Worm (Caenorhabditis elegans): ENCODE measurements around the gene gst-12.
"Not testable (repeated sequence)": the region's sequence is repeated elsewhere in the genome, so short reads cannot be mapped to it uniquely, and the experiment has no call there.

The gst-12 gene

DNA sequence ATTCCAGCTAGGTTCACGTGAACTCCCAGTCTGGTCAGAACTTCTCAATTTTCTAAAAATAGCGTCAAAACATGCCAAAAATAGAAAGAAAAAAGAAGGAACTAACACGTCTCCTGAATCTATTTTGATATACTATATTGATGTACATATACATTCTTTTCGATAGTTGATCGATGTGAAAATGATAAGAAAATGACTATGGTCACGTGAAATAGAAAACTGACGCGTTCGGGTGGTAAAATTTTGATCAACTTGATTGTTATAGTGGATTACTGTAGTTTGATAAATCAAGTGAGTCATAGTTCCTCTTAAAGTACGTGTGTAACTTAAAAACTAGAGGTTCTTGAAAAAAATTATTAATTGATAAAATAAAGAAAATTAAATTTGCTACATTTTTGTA, 46.6 kb upstream of the gst-12 start:
- no peak for TF ChIP-seq zag-1 (tag; optimal IDR thresholded peaks at IDR 0.05)
- TF ChIP-seq nhr-21 (tag; optimal IDR thresholded peaks at IDR 0.05), result peak; percentile 16
- peak; percentile 13 for TF ChIP-seq gmeb-1 (tag; optimal IDR thresholded peaks at IDR 0.05)
- no peak for TF ChIP-seq ceh-16 (tag; optimal IDR thresholded peaks at IDR 0.05)
- no peak for TF ChIP-seq nhr-77 (tag; optimal IDR thresholded peaks at IDR 0.05)
- no peak for TF ChIP-seq F13H6.1 (tag; optimal IDR thresholded peaks at IDR 0.05)
- TF ChIP-seq nhr-10 (tag; optimal IDR thresholded peaks at IDR 0.05), result no peak
- TF ChIP-seq lin-11 (tag; optimal IDR thresholded peaks at IDR 0.05), result no peak
- peak; percentile 61 for TF ChIP-seq sma-9 (GFP tag; optimal IDR thresholded peaks at IDR 0.05)
- no peak for TF ChIP-seq sma-9 (tag; optimal IDR thresholded peaks at IDR 0.05)
- TF ChIP-seq nhr-129 (tag; optimal IDR thresholded peaks at IDR 0.05), result no peak
- TF ChIP-seq nhr-23 (tag; optimal IDR thresholded peaks at IDR 0.05), result no peak
- peak in 1 of 2 experiments; percentile 63 for TF ChIP-seq lsy-2 (tag; optimal IDR thresholded peaks at IDR 0.05)
- TF ChIP-seq fos-1 (tag; optimal IDR thresholded peaks at IDR 0.05), result peak; percentile 66
- no peak for TF ChIP-seq unc-62 (GFP tag; optimal IDR thresholded peaks at IDR 0.05)
- TF ChIP-seq crh-2 (tag; optimal IDR thresholded peaks at IDR 0.05), result peak; percentile 73
- TF ChIP-seq sma-3 (GFP tag; optimal IDR thresholded peaks at IDR 0.05), result peak; percentile 45

ce11 chrII:13661990-13662389, 44.1 kb upstream of the gst-12 start, which contains the start of gene C31C9.6:
C31C9.6 (minus strand) TSS chrII:13662090.
- TF ChIP-seq nhr-12, nhr-237, C34F6.9 (tag; optimal IDR thresholded peaks at IDR 0.05): not testable (repeated sequence)

DNA sequence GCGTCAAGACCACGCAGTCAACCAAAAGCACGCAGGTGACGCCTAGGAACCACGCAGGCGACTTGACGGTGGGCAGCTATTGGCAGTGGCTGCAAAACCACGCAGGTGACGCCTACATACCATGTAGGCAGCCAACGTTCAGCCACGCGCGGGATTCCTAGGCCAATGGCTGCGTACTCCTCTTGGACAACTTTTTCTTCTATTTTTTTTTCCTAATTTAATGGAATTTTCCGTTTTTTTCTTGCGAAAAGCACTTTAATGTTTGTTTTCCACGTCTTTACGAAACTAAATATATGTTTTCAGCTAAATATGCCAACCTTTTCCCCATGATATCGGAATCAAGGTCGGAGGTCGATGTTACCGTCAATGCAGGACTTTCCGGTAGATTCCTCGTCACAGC, 36.9 kb upstream of the gst-12 start, which contains the start of gene C31C9.9:
Gene C31C9.9, plus strand, starts transcription at position 301 of the 400 bp plus-strand sequence.
- not testable (repeated sequence) for TF ChIP-seq sma-9 (GFP tag; optimal IDR thresholded peaks at IDR 0.05); sma-9 (tag; optimal IDR thresholded peaks at IDR 0.05); blmp-1 (tag; optimal IDR thresholded peaks at IDR 0.05; ENCODE audit: insufficient read depth); F13H6.1 (tag; optimal IDR thresholded peaks at IDR 0.05)

- no peak for TF ChIP-seq elt-3 (tag; optimal IDR thresholded peaks at IDR 0.05)
- TF ChIP-seq unc-55 (GFP tag; optimal IDR thresholded peaks at IDR 0.05), result no peak
- TF ChIP-seq ztf-1 (GFP tag; conservative IDR thresholded peaks at IDR 0.05), result no peak
- TF ChIP-seq peb-1 (tag; optimal IDR thresholded peaks at IDR 0.05), result no peak
- no peak for TF ChIP-seq nhr-11 (tag; optimal IDR thresholded peaks at IDR 0.05)
- TF ChIP-seq gmeb-1 (tag; optimal IDR thresholded peaks at IDR 0.05), result no peak
- TF ChIP-seq ceh-16 (tag; optimal IDR thresholded peaks at IDR 0.05), result no peak
- TF ChIP-seq ama-1 (optimal IDR thresholded peaks at IDR 0.05), result no peak
- TF ChIP-seq aly-2 (tag; optimal IDR thresholded peaks at IDR 0.05), result no peak
- TF ChIP-seq mab-5 (tag; optimal IDR thresholded peaks at IDR 0.05), result no peak
- no peak for TF ChIP-seq sma-3 (GFP tag; optimal IDR thresholded peaks at IDR 0.05)
- TF ChIP-seq mdl-1 (tag; optimal IDR thresholded peaks at IDR 0.05), result no peak
- no peak for TF ChIP-seq crh-2 (tag; optimal IDR thresholded peaks at IDR 0.05)
- TF ChIP-seq nhr-6 (tag; optimal IDR thresholded peaks at IDR 0.05), result no peak
- TF ChIP-seq nhr-25 (tag; optimal IDR thresholded peaks at IDR 0.05), result no peak
- no peak for TF ChIP-seq nhr-77 (tag; optimal IDR thresholded peaks at IDR 0.05)
- no peak for TF ChIP-seq R02D3.7 (tag; optimal IDR thresholded peaks at IDR 0.05)
- no peak for TF ChIP-seq nhr-21 (tag; optimal IDR thresholded peaks at IDR 0.05)
These were observed 30.4 kb upstream of the gst-12 start, which contains the start of gene fbxa-169 for ce11 chrII:13648230-13648629. fbxa-169 (plus strand) TSS chrII:13648530.

- TF ChIP-seq unc-55 (GFP tag; optimal IDR thresholded peaks at IDR 0.05) (peak; percentile 16), peb-1 (tag; optimal IDR thresholded peaks at IDR 0.05) (no peak), fos-1 (tag; optimal IDR thresholded peaks at IDR 0.05) (peak; percentile 4), lin-11 (tag; optimal IDR thresholded peaks at IDR 0.05) (no peak)
These were observed 23.4 kb upstream of the gst-12 start, which contains the start of gene fbxa-167 for ce11 chrII:13641311-13641710. fbxa-167 (plus strand) TSS chrII:13641489.

- TF ChIP-seq nhr-25 (tag; optimal IDR thresholded peaks at IDR 0.05) (peak; percentile 49), peb-1 (tag; optimal IDR thresholded peaks at IDR 0.05) (no peak), elt-1 (tag; optimal IDR thresholded peaks at IDR 0.05) (no peak), nhr-12 (tag; optimal IDR thresholded peaks at IDR 0.05) (no peak), zag-1 (tag; optimal IDR thresholded peaks at IDR 0.05) (no peak), nhr-6 (tag; optimal IDR thresholded peaks at IDR 0.05) (no peak), mab-5 (tag; optimal IDR thresholded peaks at IDR 0.05) (no peak), nhr-77 (tag; optimal IDR thresholded peaks at IDR 0.05) (no peak), gmeb-1 (tag; optimal IDR thresholded peaks at IDR 0.05) (no peak), crh-2 (tag; optimal IDR thresholded peaks at IDR 0.05) (peak; percentile 49), lin-39 (tag; optimal IDR thresholded peaks at IDR 0.05) (no peak), unc-62 (GFP tag; optimal IDR thresholded peaks at IDR 0.05) (no peak), unc-55 (GFP tag; optimal IDR thresholded peaks at IDR 0.05) (peak; percentile 50), ceh-82 (tag; optimal IDR thresholded peaks at IDR 0.05) (no peak), nhr-237 (tag; optimal IDR thresholded peaks at IDR 0.05) (no peak), lin-13 (GFP tag; optimal IDR thresholded peaks at IDR 0.05) (no peak), nhr-10 (tag; optimal IDR thresholded peaks at IDR 0.05) (no peak), F13H6.1 (tag; optimal IDR thresholded peaks at IDR 0.05) (peak; percentile 39), fos-1 (tag; optimal IDR thresholded peaks at IDR 0.05) (peak; percentile 45), R02D3.7 (tag; optimal IDR thresholded peaks at IDR 0.05) (no peak), ceh-16 (tag; optimal IDR thresholded peaks at IDR 0.05) (no peak), sma-3 (GFP tag; optimal IDR thresholded peaks at IDR 0.05) (no peak), skn-1 (tag; optimal IDR thresholded peaks at IDR 0.05) (no peak), blmp-1 (tag; optimal IDR thresholded peaks at IDR 0.05; ENCODE audit: insufficient read depth) (peak; percentile 1), C34F6.9 (tag; optimal IDR thresholded peaks at IDR 0.05) (peak; percentile 39), mdl-1 (tag; optimal IDR thresholded peaks at IDR 0.05) (no peak), dmd-4 (tag; optimal IDR thresholded peaks at IDR 0.05) (no peak)
These were observed 22.3 kb upstream of the gst-12 start for ce11 chrII:13640210-13640609.

Data from whole organism, L2 larva.